Fruit fly (Drosophila melanogaster) whole organism, wandering third instar larva: ENCODE results near the gene uncNacbeta.

Experiments used
- Abd-B ChIP-seq: fragments of >200 bp; optimal IDR thresholded peaks from 2 replicates; lab custom pipeline; 2017; ENCODE audit warnings: missing biosample characterization, missing genetic modification characterization
- CG32264 ChIP-seq: fragments of 200-800 bp; sonication (Bioruptor generic); optimal IDR thresholded peaks from 2 replicates; lab custom pipeline; 2016; ENCODE audit warnings: missing biosample characterization, missing genetic modification characterization
- CG9705 ChIP-seq: fragments of 200-800 bp; sonication (Bioruptor generic); optimal IDR thresholded peaks from 2 replicates; lab custom pipeline; 2018; ENCODE audit warnings: missing biosample characterization, mild to moderate bottlenecking, missing genetic modification characterization
- CrebA ChIP-seq: fragments of 200-800 bp; sonication (Bioruptor generic); optimal IDR thresholded peaks from 2 replicates; lab custom pipeline; 2016; ENCODE audit warnings: missing biosample characterization, mild to moderate bottlenecking, missing genetic modification characterization, borderline replicate concordance
- Dfd ChIP-seq: fragments of >200 bp; optimal IDR thresholded peaks from 2 replicates; lab custom pipeline; 2017; ENCODE audit warnings: missing biosample characterization, missing genetic modification characterization
- Dif ChIP-seq: fragments of 200-275, 200-300 bp; sonication (Bioruptor generic); optimal IDR thresholded peaks from 2 replicates; lab custom pipeline; 2018; ENCODE audit warnings: missing biosample characterization, missing genetic modification characterization; ENCODE audit not compliant: partially characterized antibody
- GATAd ChIP-seq: sonication (Bioruptor generic); optimal IDR thresholded peaks from 2 replicates; lab custom pipeline; 2016; ENCODE audit warnings: missing biosample characterization, missing genetic modification characterization
- HLH106 ChIP-seq: fragments of 200-800 bp; optimal IDR thresholded peaks from 3 replicates; lab custom pipeline; 2019; ENCODE audit warnings: missing biosample characterization, mild to moderate bottlenecking, missing genetic modification characterization, moderate library complexity
- Hnf4 ChIP-seq: fragments of 200-800 bp; sonication (Bioruptor generic); optimal IDR thresholded peaks from 2 replicates; lab custom pipeline; 2016; ENCODE audit warnings: missing biosample characterization, mild to moderate bottlenecking, missing genetic modification characterization
- Hr78 ChIP-seq: fragments of >200 bp; optimal IDR thresholded peaks from 2 replicates; lab custom pipeline; 2017; ENCODE audit warnings: missing biosample characterization, missing genetic modification characterization
- Hr83 ChIP-seq: fragments of 200-300 bp; sonication (Bioruptor generic); optimal IDR thresholded peaks from 2 replicates; lab custom pipeline; 2016; ENCODE audit warnings: missing biosample characterization, mild to moderate bottlenecking, missing genetic modification characterization, moderate library complexity; ENCODE audit not compliant: poor library complexity, severe bottlenecking
- Jra ChIP-seq: sonication (Bioruptor generic); optimal IDR thresholded peaks from 2 replicates; lab custom pipeline; 2016; ENCODE audit warnings: missing biosample characterization, missing genetic modification characterization
- Mio ChIP-seq: sonication (Bioruptor generic); optimal IDR thresholded peaks from 2 replicates; lab custom pipeline; 2016; ENCODE audit warnings: missing biosample characterization, missing genetic modification characterization
- Myc ChIP-seq: fragments of >200 bp; optimal IDR thresholded peaks from 2 replicates; lab custom pipeline; 2017
- N ChIP-seq: fragments of >200 bp; optimal IDR thresholded peaks from 2 replicates; lab custom pipeline; 2018; ENCODE audit warnings: missing biosample characterization, missing external identifiers, missing genetic modification characterization
- OdsH ChIP-seq: fragments of 200-800 bp; sonication (Bioruptor generic); optimal IDR thresholded peaks from 2 replicates; lab custom pipeline; 2016; ENCODE audit warnings: missing biosample characterization, mild to moderate bottlenecking, missing genetic modification characterization
- Rel ChIP-seq, 2 experiments: fragments of 200-800 bp; sonication (Bioruptor generic) in 1 of 2; optimal IDR thresholded peaks; 2 replicates in 1 of 2; 3 replicates in 1 of 2; lab custom pipeline; 2016 to 2019; ENCODE audit warnings: mild to moderate bottlenecking in 2 of 2, missing biosample characterization in 2 of 2, missing genetic modification characterization in 2 of 2, moderate library complexity in 1 of 2
- Sp1 ChIP-seq: fragments of 200-800 bp; sonication (Bioruptor generic); optimal IDR thresholded peaks from 3 replicates; lab custom pipeline; 2019; ENCODE audit warnings: missing biosample characterization, mild to moderate bottlenecking, missing genetic modification characterization, moderate library complexity
- Vsx2 ChIP-seq: fragments of 200-300, 225-300 bp; sonication (Bioruptor generic); optimal IDR thresholded peaks from 2 replicates; lab custom pipeline; 2018; ENCODE audit warnings: missing biosample characterization, missing genetic modification characterization; ENCODE audit not compliant: partially characterized antibody
- br ChIP-seq: fragments of 200-800 bp; sonication (Bioruptor generic); optimal IDR thresholded peaks from 2 replicates; lab custom pipeline; 2016; ENCODE audit warnings: missing biosample characterization, missing genetic modification characterization
- brk ChIP-seq: fragments of 200-800 bp; sonication (Bioruptor generic); optimal IDR thresholded peaks from 2 replicates; lab custom pipeline; 2016; ENCODE audit warnings: missing biosample characterization, mild to moderate bottlenecking, missing genetic modification characterization
- dl ChIP-seq, 2 experiments: fragments of 175-275, 200-275 bp in 1 of 2; fragments of 200-275 bp in 1 of 2; sonication (Bioruptor generic); optimal IDR thresholded peaks; lab custom pipeline; 2018; ENCODE audit warnings: mild to moderate bottlenecking in 2 of 2, missing biosample characterization in 2 of 2, missing genetic modification characterization in 2 of 2, moderate library complexity in 2 of 2; ENCODE audit not compliant: partially characterized antibody in 2 of 2, insufficient read depth in 1 of 2
- dmrt93B ChIP-seq: fragments of 200-800 bp; sonication (Bioruptor generic); optimal IDR thresholded peaks from 2 replicates; lab custom pipeline; 2018; ENCODE audit warnings: missing biosample characterization, mild to moderate bottlenecking, missing genetic modification characterization
- dsf ChIP-seq: sonication (Bioruptor generic); optimal IDR thresholded peaks from 2 replicates; lab custom pipeline; 2016; ENCODE audit warnings: missing biosample characterization, missing genetic modification characterization, borderline replicate concordance
- ey ChIP-seq: fragments of 200-800 bp; sonication (Bioruptor generic); optimal IDR thresholded peaks from 2 replicates; lab custom pipeline; 2016; ENCODE audit warnings: missing biosample characterization, missing genetic modification characterization
- foxo ChIP-seq, 2 experiments: fragments of 200-800 bp; sonication (Bioruptor generic); optimal IDR thresholded peaks; 2 replicates in 1 of 2; 3 replicates in 1 of 2; lab custom pipeline; 2016 to 2017; ENCODE audit warnings: missing biosample characterization in 2 of 2, missing genetic modification characterization in 2 of 2
- fru ChIP-seq: fragments of 200-800 bp; sonication (Bioruptor generic); optimal IDR thresholded peaks from 3 replicates; lab custom pipeline; 2016; ENCODE audit warnings: missing biosample characterization, mild to moderate bottlenecking, missing genetic modification characterization
- h ChIP-seq: fragments of 200-800 bp; sonication (Bioruptor generic); optimal IDR thresholded peaks from 3 replicates; lab custom pipeline; 2016; ENCODE audit warnings: missing biosample characterization, mild to moderate bottlenecking, missing genetic modification characterization
- jim ChIP-seq: fragments of 175-275, 200-325 bp; sonication (Bioruptor generic); optimal IDR thresholded peaks from 2 replicates; lab custom pipeline; 2016; ENCODE audit warnings: missing biosample characterization, mild to moderate bottlenecking, missing genetic modification characterization
- lola ChIP-seq: fragments of >200 bp; optimal IDR thresholded peaks from 2 replicates; lab custom pipeline; 2017; ENCODE audit warnings: missing biosample characterization, missing genetic modification characterization
- pan ChIP-seq: fragments of >200 bp; optimal IDR thresholded peaks from 2 replicates; lab custom pipeline; 2017
- psq ChIP-seq: fragments of 200-800 bp; sonication (Bioruptor generic); optimal IDR thresholded peaks from 3 replicates; lab custom pipeline; 2017; ENCODE audit warnings: missing biosample characterization, mild to moderate bottlenecking, missing genetic modification characterization, moderate library complexity
- rgr ChIP-seq: fragments of 200-800 bp; sonication (Bioruptor generic); optimal IDR thresholded peaks from 3 replicates; lab custom pipeline; 2016; ENCODE audit warnings: missing biosample characterization, mild to moderate bottlenecking, missing genetic modification characterization
- sage ChIP-seq: fragments of 200-800 bp; sonication (Bioruptor generic); optimal IDR thresholded peaks from 2 replicates; lab custom pipeline; 2016; ENCODE audit warnings: missing biosample characterization, mild to moderate bottlenecking, missing genetic modification characterization
- sv ChIP-seq: fragments of 200-800 bp; sonication (Bioruptor generic); optimal IDR thresholded peaks from 3 replicates; lab custom pipeline; 2016; ENCODE audit warnings: missing biosample characterization, missing genetic modification characterization
- tai ChIP-seq: sonication (Bioruptor generic); optimal IDR thresholded peaks from 2 replicates; lab custom pipeline; 2016; ENCODE audit warnings: missing biosample characterization, missing genetic modification characterization
- usp ChIP-seq: fragments of >200 bp; optimal IDR thresholded peaks from 2 replicates; lab custom pipeline; 2017; ENCODE audit warnings: missing biosample characterization, missing genetic modification characterization
- woc ChIP-seq: sonication (Bioruptor generic); optimal IDR thresholded peaks from 2 replicates; lab custom pipeline; 2016; ENCODE audit warnings: missing biosample characterization, mild to moderate bottlenecking, missing genetic modification characterization

The uncNacbeta gene

DNA sequence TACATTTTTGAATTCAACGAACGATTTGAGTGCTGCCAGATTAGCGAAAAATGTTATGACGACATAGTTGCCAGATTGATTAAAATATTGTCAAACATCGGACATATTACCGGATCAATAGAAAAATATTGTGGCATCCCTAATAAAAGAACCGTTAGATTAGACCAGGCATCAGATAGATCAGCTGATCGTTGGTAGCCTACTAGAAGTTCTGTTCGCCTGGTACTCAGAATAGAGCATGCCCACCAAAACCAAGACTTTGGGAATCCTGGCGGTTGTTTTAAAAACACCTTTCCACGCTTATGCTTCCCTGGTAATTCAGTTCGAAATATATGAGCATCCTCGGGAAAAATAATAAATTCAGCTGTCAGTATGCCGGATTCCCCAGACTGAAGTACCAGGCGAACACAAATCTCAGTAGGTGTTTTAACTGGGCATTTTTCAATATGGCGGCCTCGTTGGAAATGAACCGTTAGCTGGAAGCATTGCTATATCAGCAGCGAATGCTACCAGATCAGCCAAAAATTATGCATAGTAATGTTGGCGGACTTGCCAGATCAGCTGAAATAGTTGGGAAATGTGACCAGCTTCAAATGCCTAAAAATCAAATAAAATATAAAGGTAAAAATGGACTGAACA, 22.9 kb downstream of the uncNacbeta start:
- TF ChIP-seq Rel (GFP tag; optimal IDR thresholded peaks at IDR 0.05; lab: Kevin White, UChicago), result no peak
- TF ChIP-seq Rel (tag; optimal IDR thresholded peaks at IDR 0.05; lab: Kevin White, UChicago), result peak; percentile 72
- no peak for TF ChIP-seq dsf (GFP tag; lab: Kevin White, UChicago)
- TF ChIP-seq GATAd, result no peak
- peak; percentile 11 for TF ChIP-seq rgr (GFP tag; lab: Kevin White, UChicago)
- TF ChIP-seq foxo (GFP tag; optimal IDR thresholded peaks at IDR 0.05; lab: Kevin White, UChicago), result peak in 1 of 2 experiments; percentile 31
- no peak for TF ChIP-seq sv
- TF ChIP-seq jim (GFP tag; lab: Kevin White, UChicago), result no peak
- no peak for TF ChIP-seq N (GFP tag; lab: Kevin White, UChicago)
- no peak for TF ChIP-seq woc (GFP tag; lab: Kevin White, UChicago)
- TF ChIP-seq Jra, result no peak
- no peak for TF ChIP-seq Hr78 (GFP tag; lab: Kevin White, UChicago)
- no peak for TF ChIP-seq ey (GFP tag; lab: Kevin White, UChicago)
- TF ChIP-seq Mio (GFP tag; lab: Kevin White, UChicago), result no peak
- no peak for TF ChIP-seq br
- TF ChIP-seq CG32264 (GFP tag; lab: Kevin White, UChicago), result no peak
- no peak for TF ChIP-seq HLH106 (tag; lab: Kevin White, UChicago)
- no peak for TF ChIP-seq CG9705
- no peak for TF ChIP-seq Myc (lab: Kevin White, UChicago)
- no peak for TF ChIP-seq Abd-B (GFP tag; lab: Kevin White, UChicago)
- no peak for TF ChIP-seq Sp1 (GFP tag; lab: Kevin White, UChicago)
- TF ChIP-seq pan, result no peak
- no peak for TF ChIP-seq dmrt93B (GFP tag; lab: Kevin White, UChicago)
- no peak for TF ChIP-seq tai (GFP tag; lab: Kevin White, UChicago)
- peak in 1 of 2 experiments; percentile 11 for TF ChIP-seq dl (GFP tag; optimal IDR thresholded peaks at IDR 0.05; lab: Kevin White, UChicago; ENCODE audit: insufficient read depth in 1 of 2, partially characterized antibody in 2 of 2)
- TF ChIP-seq fru (GFP tag; lab: Kevin White, UChicago), result peak; percentile 87
- peak; percentile 15 for TF ChIP-seq h (GFP tag; lab: Kevin White, UChicago)
- TF ChIP-seq Dif (GFP tag; lab: Kevin White, UChicago), result peak; percentile 21
- no peak for TF ChIP-seq Hnf4 (GFP tag; lab: Kevin White, UChicago)
- no peak for TF ChIP-seq psq
- no peak for TF ChIP-seq brk (GFP tag; lab: Kevin White, UChicago)
- TF ChIP-seq OdsH, result no peak
- no peak for TF ChIP-seq Dfd (GFP tag; lab: Kevin White, UChicago)
- no peak for TF ChIP-seq sage (GFP tag; lab: Kevin White, UChicago)
- no peak for TF ChIP-seq usp
- no peak for TF ChIP-seq Vsx2 (GFP tag; lab: Kevin White, UChicago)
- TF ChIP-seq CrebA (GFP tag; lab: Kevin White, UChicago), result no peak
- TF ChIP-seq Hr83 (GFP tag; lab: Kevin White, UChicago), result peak; percentile 54
- no peak for TF ChIP-seq lola (GFP tag; lab: Kevin White, UChicago)

DNA sequence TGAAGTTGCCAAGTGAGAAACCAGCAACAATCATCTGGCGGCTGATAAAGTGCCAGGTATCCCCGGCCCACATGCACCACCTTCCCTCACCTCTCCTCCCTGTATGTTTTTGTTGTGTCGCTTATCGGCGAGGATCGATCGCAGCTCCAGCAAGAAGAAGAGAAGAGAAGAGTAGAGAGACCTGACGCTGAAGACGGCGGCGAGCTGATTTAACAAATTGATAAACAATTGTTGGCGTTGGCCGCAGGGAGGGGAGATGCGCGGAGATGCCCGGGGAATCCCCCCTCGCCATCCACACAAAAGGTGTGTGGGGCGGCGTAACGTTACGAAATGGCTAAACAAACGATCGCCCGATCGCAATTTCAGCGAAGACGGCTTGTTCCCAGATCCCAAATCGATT, 29.9 kb downstream of the uncNacbeta start:
- TF ChIP-seq psq, result peak; percentile 16
- TF ChIP-seq jim (GFP tag; lab: Kevin White, UChicago), result no peak
- TF ChIP-seq Rel (GFP tag; optimal IDR thresholded peaks at IDR 0.05; lab: Kevin White, UChicago), result no peak
- TF ChIP-seq Rel (tag; optimal IDR thresholded peaks at IDR 0.05; lab: Kevin White, UChicago), result peak; percentile 74

DNA sequence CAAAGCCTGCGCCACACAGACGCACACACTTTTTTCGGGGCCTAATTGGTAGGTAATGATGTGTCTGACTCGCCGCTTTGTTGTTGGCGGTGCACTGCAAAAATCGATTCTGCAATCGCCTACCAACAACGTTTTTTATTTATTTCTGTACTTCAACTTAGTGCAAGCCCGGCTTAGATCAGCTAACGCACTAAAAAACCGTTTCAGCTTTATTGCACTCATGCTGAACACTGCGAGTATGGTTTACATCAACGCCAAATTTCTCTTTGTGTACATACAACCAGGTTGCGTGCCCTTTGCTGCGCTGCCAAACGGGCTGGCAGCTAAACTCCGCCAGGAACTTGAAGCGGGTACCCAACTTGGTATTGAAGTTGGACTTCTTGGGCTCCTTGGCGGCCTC, 33.4 kb downstream of the uncNacbeta start:
- TF ChIP-seq Dif (GFP tag; lab: Kevin White, UChicago) (no peak), Hr83 (GFP tag; lab: Kevin White, UChicago) (peak; percentile 52), Jra (no peak), sv (no peak), ey (GFP tag; lab: Kevin White, UChicago) (peak; percentile 92), sage (GFP tag; lab: Kevin White, UChicago) (peak; percentile 81), CG9705 (peak; percentile 65), lola (GFP tag; lab: Kevin White, UChicago) (no peak), Vsx2 (GFP tag; lab: Kevin White, UChicago) (no peak), CrebA (GFP tag; lab: Kevin White, UChicago) (no peak), brk (GFP tag; lab: Kevin White, UChicago) (no peak), Hr78 (GFP tag; lab: Kevin White, UChicago) (no peak), psq (peak; percentile 92), GATAd (no peak), OdsH (peak; percentile 96), Abd-B (GFP tag; lab: Kevin White, UChicago) (no peak), dl (GFP tag; optimal IDR thresholded peaks at IDR 0.05; lab: Kevin White, UChicago; ENCODE audit: insufficient read depth in 1 of 2, partially characterized antibody in 2 of 2) (no peak), Mio (GFP tag; lab: Kevin White, UChicago) (peak; percentile 68), HLH106 (tag; lab: Kevin White, UChicago) (peak; percentile 89), dsf (GFP tag; lab: Kevin White, UChicago) (peak; percentile 73), fru (GFP tag; lab: Kevin White, UChicago) (peak; percentile 96), jim (GFP tag; lab: Kevin White, UChicago) (no peak), foxo (GFP tag; optimal IDR thresholded peaks at IDR 0.05; lab: Kevin White, UChicago) (peak; percentile 40 to 96), Dfd (GFP tag; lab: Kevin White, UChicago) (no peak), dmrt93B (GFP tag; lab: Kevin White, UChicago) (peak; percentile 84), Myc (lab: Kevin White, UChicago) (no peak), rgr (GFP tag; lab: Kevin White, UChicago) (peak; percentile 91), Hnf4 (GFP tag; lab: Kevin White, UChicago) (peak; percentile 94), Rel (GFP tag; optimal IDR thresholded peaks at IDR 0.05; lab: Kevin White, UChicago) (no peak), Rel (tag; optimal IDR thresholded peaks at IDR 0.05; lab: Kevin White, UChicago) (peak; percentile 53), pan (no peak), N (GFP tag; lab: Kevin White, UChicago) (no peak), br (peak; percentile 97), tai (GFP tag; lab: Kevin White, UChicago) (no peak), Sp1 (GFP tag; lab: Kevin White, UChicago) (peak; percentile 95)
